Worm (Caenorhabditis elegans) whole organism, late embryonic: ENCODE measurements around the gene ogdh-2.

Experiments used
- C08G9.2 ChIP-seq: sonication (generic microtip); optimal IDR thresholded peaks from 2 replicates; lab custom pipeline; 2016; ENCODE audit warnings: mild to moderate bottlenecking, missing genetic modification characterization, moderate library complexity, missing compliant biosample characterization
- F13H6.1 ChIP-seq: sonication (generic microtip); optimal IDR thresholded peaks from 2 replicates; lab custom pipeline; 2016; ENCODE audit warnings: missing genetic modification characterization, missing compliant biosample characterization
- K02D7.2 ChIP-seq: sonication (generic microtip); optimal IDR thresholded peaks from 2 replicates; lab custom pipeline; 2017; ENCODE audit warnings: mild to moderate bottlenecking, missing genetic modification characterization, missing compliant biosample characterization
- T23F11.4 ChIP-seq: fragments of 200-800 bp; sonication (Bioruptor generic); optimal IDR thresholded peaks from 2 replicates; lab custom pipeline; 2018; ENCODE audit warnings: mild to moderate bottlenecking, missing genetic modification characterization, missing compliant biosample characterization
- Y22D7AL.16 ChIP-seq: sonication (generic microtip); optimal IDR thresholded peaks from 2 replicates; lab custom pipeline; 2016; ENCODE audit warnings: missing genetic modification characterization, missing compliant biosample characterization
- ahr-1 ChIP-seq: sonication (generic microtip); optimal IDR thresholded peaks from 2 replicates; lab custom pipeline; 2016; ENCODE audit warnings: missing genetic modification characterization, missing compliant biosample characterization
- ceh-14 ChIP-seq: sonication (generic microtip); optimal IDR thresholded peaks from 2 replicates; lab custom pipeline; 2016; ENCODE audit warnings: missing genotype, missing genetic modification characterization, missing compliant biosample characterization
- dmd-4 ChIP-seq: sonication (generic microtip); optimal IDR thresholded peaks from 2 replicates; lab custom pipeline; 2016; ENCODE audit warnings: borderline replicate concordance, missing genetic modification characterization, missing compliant biosample characterization
- elt-2 ChIP-seq: sonication (generic microtip); optimal IDR thresholded peaks from 2 replicates; lab custom pipeline; 2016; ENCODE audit warnings: missing genetic modification reagents, missing genetic modification characterization, missing compliant biosample characterization
- elt-4 ChIP-seq: sonication (generic microtip); optimal IDR thresholded peaks from 2 replicates; lab custom pipeline; 2016; ENCODE audit warnings: missing genetic modification characterization, missing compliant biosample characterization
- ets-4 ChIP-seq: sonication (generic microtip); optimal IDR thresholded peaks from 2 replicates; lab custom pipeline; 2016; ENCODE audit warnings: missing genetic modification characterization, missing compliant biosample characterization
- eyg-1 ChIP-seq: sonication (generic microtip); optimal IDR thresholded peaks from 2 replicates; lab custom pipeline; 2016; ENCODE audit warnings: missing genotype, missing genetic modification characterization, missing compliant biosample characterization
- fkh-6 ChIP-seq: sonication (generic microtip); optimal IDR thresholded peaks from 2 replicates; lab custom pipeline; 2016; ENCODE audit warnings: missing genetic modification characterization, missing compliant biosample characterization
- hlh-13 ChIP-seq: fragments of 200-800 bp; sonication (Bioruptor generic); optimal IDR thresholded peaks from 2 replicates; lab custom pipeline; 2018; ENCODE audit warnings: mild to moderate bottlenecking, missing genetic modification characterization, missing compliant biosample characterization
- lim-6 ChIP-seq: sonication (generic microtip); optimal IDR thresholded peaks from 2 replicates; lab custom pipeline; 2016; ENCODE audit warnings: missing genetic modification characterization, missing compliant biosample characterization
- lin-11 ChIP-seq: fragments of 200-800 bp; sonication (Bioruptor generic); optimal IDR thresholded peaks from 2 replicates; lab custom pipeline; 2018; ENCODE audit warnings: mild to moderate bottlenecking, missing genetic modification characterization, missing compliant biosample characterization
- madf-2 ChIP-seq: sonication (generic microtip); optimal IDR thresholded peaks from 2 replicates; lab custom pipeline; 2017; ENCODE audit warnings: missing genetic modification characterization, missing compliant biosample characterization
- mec-3 ChIP-seq: sonication (generic microtip); optimal IDR thresholded peaks from 2 replicates; lab custom pipeline; 2016; ENCODE audit warnings: borderline replicate concordance, missing genetic modification characterization, missing compliant biosample characterization
- nfya-1 ChIP-seq: sonication (generic microtip); optimal IDR thresholded peaks from 2 replicates; lab custom pipeline; 2017; ENCODE audit warnings: missing genetic modification characterization, mild to moderate bottlenecking, missing compliant biosample characterization, antibody characterized with exemption, moderate library complexity
- nhr-11 ChIP-seq: fragments of 150-350 bp; optimal IDR thresholded peaks from 2 replicates; lab custom pipeline; 2014; ENCODE audit warnings: missing biosample characterization, missing genetic modification characterization
- npax-4 ChIP-seq: sonication (generic microtip); optimal IDR thresholded peaks from 2 replicates; lab custom pipeline; 2016; ENCODE audit warnings: missing genetic modification characterization, missing compliant biosample characterization
- odd-2 ChIP-seq: sonication (generic microtip); optimal IDR thresholded peaks from 2 replicates; lab custom pipeline; 2017; ENCODE audit warnings: antibody characterized with exemption, mild to moderate bottlenecking, missing genetic modification characterization, missing compliant biosample characterization
- pag-3 ChIP-seq: sonication (generic microtip); optimal IDR thresholded peaks from 2 replicates; lab custom pipeline; 2016; ENCODE audit warnings: missing compliant biosample characterization, missing genetic modification characterization, borderline replicate concordance
- pat-9 ChIP-seq: fragments of 200-800 bp; sonication (Bioruptor generic); optimal IDR thresholded peaks from 2 replicates; lab custom pipeline; 2018; ENCODE audit warnings: mild to moderate bottlenecking, missing genetic modification characterization, moderate library complexity, missing compliant biosample characterization
- pqm-1 ChIP-seq: sonication (generic microtip); optimal IDR thresholded peaks from 2 replicates; lab custom pipeline; 2016; ENCODE audit warnings: missing genetic modification characterization, missing compliant biosample characterization
- pros-1 ChIP-seq: fragments of 150-350 bp; optimal IDR thresholded peaks from 2 replicates; lab custom pipeline; 2014; ENCODE audit warnings: missing biosample characterization, missing genetic modification reagents, missing genetic modification characterization
- ref-2 ChIP-seq: sonication (generic microtip); optimal IDR thresholded peaks from 2 replicates; lab custom pipeline; 2016; ENCODE audit warnings: missing genetic modification characterization, missing compliant biosample characterization
- rnt-1 ChIP-seq: sonication (generic microtip); optimal IDR thresholded peaks from 2 replicates; lab custom pipeline; 2016; ENCODE audit warnings: missing genetic modification characterization, missing compliant biosample characterization
- sdc-2 ChIP-seq: sonication (generic microtip); optimal IDR thresholded peaks from 2 replicates; lab custom pipeline; 2016; ENCODE audit warnings: missing genotype, missing genetic modification characterization, missing compliant biosample characterization
- sox-4 ChIP-seq: sonication (generic microtip); optimal IDR thresholded peaks from 2 replicates; lab custom pipeline; 2017; ENCODE audit warnings: mild to moderate bottlenecking, missing genetic modification characterization, inconsistent platforms, missing compliant biosample characterization
- syd-9 ChIP-seq: sonication (generic microtip); optimal IDR thresholded peaks from 2 replicates; lab custom pipeline; 2016; ENCODE audit warnings: mild to moderate bottlenecking, missing genetic modification characterization, moderate library complexity, missing compliant biosample characterization
- tbx-2 ChIP-seq: sonication (generic microtip); optimal IDR thresholded peaks from 2 replicates; lab custom pipeline; 2016; ENCODE audit warnings: missing genetic modification characterization, missing compliant biosample characterization
- tbx-7 ChIP-seq: sonication (generic microtip); optimal IDR thresholded peaks from 2 replicates; lab custom pipeline; 2016; ENCODE audit warnings: missing genotype, missing genetic modification characterization, missing compliant biosample characterization
- ttx-3 ChIP-seq: sonication (generic microtip); optimal IDR thresholded peaks from 2 replicates; lab custom pipeline; 2016; ENCODE audit warnings: missing genetic modification reagents, missing genetic modification characterization, missing compliant biosample characterization
- unc-3 ChIP-seq, 2 experiments: fragments of 200-800 bp in 1 of 2; sonication (Bioruptor generic) in 1 of 2; sonication (generic microtip) in 1 of 2; conservative IDR thresholded peaks in 1 of 2; optimal IDR thresholded peaks in 1 of 2; 2 replicates each; pipeline versions ENCODE4 v1.3.6 to Lab custom; 2016 to 2022; ENCODE audit warnings: missing compliant biosample characterization in 2 of 2, missing genetic modification characterization in 2 of 2, missing genetic modification reagents in 1 of 2
- unc-42 ChIP-seq: sonication (generic microtip); optimal IDR thresholded peaks from 2 replicates; lab custom pipeline; 2016; ENCODE audit warnings: missing genotype, missing genetic modification characterization, missing compliant biosample characterization
- unc-55 ChIP-seq: sonication (generic microtip); optimal IDR thresholded peaks from 2 replicates; lab custom pipeline; 2017; ENCODE audit warnings: missing biosample characterization, missing genetic modification reagents, missing genetic modification characterization
- unc-86 ChIP-seq: sonication (generic microtip); optimal IDR thresholded peaks from 2 replicates; lab custom pipeline; 2016; ENCODE audit warnings: missing genetic modification characterization, missing compliant biosample characterization
- zip-5 ChIP-seq: sonication (generic microtip); optimal IDR thresholded peaks from 2 replicates; lab custom pipeline; 2016; ENCODE audit warnings: missing genetic modification characterization, missing compliant biosample characterization
- ztf-16 ChIP-seq: sonication (generic microtip); optimal IDR thresholded peaks from 2 replicates; lab custom pipeline; 2017; ENCODE audit warnings: missing genetic modification characterization, missing compliant biosample characterization

Gene ogdh-2

ce11 chrV:12167031-12167430 is 27.3 kb upstream of the ogdh-2 start:
- TF ChIP-seq dmd-4 (tag; lab: Kevin White, UChicago) (peak; percentile 9), mec-3 (tag; lab: Kevin White, UChicago) (peak; percentile 33), K02D7.2 (tag; lab: Kevin White, UChicago) (no peak), unc-3 (GFP tag; conservative IDR thresholded peaks at IDR 0.05; lab: Robert Waterston, UW) (no peak), unc-3 (tag; optimal IDR thresholded peaks at IDR 0.05; lab: Kevin White, UChicago) (no peak), unc-55 (GFP tag; lab: Kevin White, UChicago) (no peak), T23F11.4 (GFP tag; lab: Kevin White, UChicago) (no peak), C08G9.2 (tag; lab: Kevin White, UChicago) (peak; percentile 32), ets-4 (tag; lab: Kevin White, UChicago) (no peak), elt-4 (tag; lab: Kevin White, UChicago) (peak; percentile 18)

ce11 chrV:12167653-12168052 is 26.7 kb upstream of the ogdh-2 start, which contains the start of gene col-37:
Gene col-37 (minus strand): TSS chrV:12167753.
- TF ChIP-seq ref-2 (tag; lab: Kevin White, UChicago), result no peak
- TF ChIP-seq pat-9 (tag; lab: Kevin White, UChicago), result no peak
- no peak for TF ChIP-seq tbx-2
- no peak for TF ChIP-seq unc-86 (tag; lab: Kevin White, UChicago)
- TF ChIP-seq lim-6 (tag; lab: Kevin White, UChicago), result no peak
- TF ChIP-seq ets-4 (tag; lab: Kevin White, UChicago), result no peak
- no peak for TF ChIP-seq pqm-1 (tag; lab: Kevin White, UChicago)
- TF ChIP-seq odd-2 (tag; lab: Kevin White, UChicago), result no peak
- no peak for TF ChIP-seq ahr-1 (tag; lab: Kevin White, UChicago)
- TF ChIP-seq tbx-7, result no peak
- no peak for TF ChIP-seq rnt-1 (tag; lab: Kevin White, UChicago)
- no peak for TF ChIP-seq ttx-3 (tag; lab: Kevin White, UChicago)
- no peak for TF ChIP-seq madf-2 (tag; lab: Kevin White, UChicago)
- no peak for TF ChIP-seq eyg-1 (tag; lab: Kevin White, UChicago)
- TF ChIP-seq nfya-1 (tag; lab: Kevin White, UChicago), result no peak
- no peak for TF ChIP-seq unc-42 (tag; lab: Kevin White, UChicago)
- TF ChIP-seq npax-4, result no peak

ce11 chrV:12170114-12170513 is 24.2 kb upstream of the ogdh-2 start, which contains the start of gene ZK863.1:
Gene ZK863.1 (minus strand): TSS chrV:12170214.
- TF ChIP-seq lin-11 (tag; lab: Kevin White, UChicago) (no peak), elt-2 (tag; lab: Kevin White, UChicago) (no peak), pag-3 (no peak), pqm-1 (tag; lab: Kevin White, UChicago) (no peak), tbx-7 (no peak), eyg-1 (tag; lab: Kevin White, UChicago) (no peak), nfya-1 (tag; lab: Kevin White, UChicago) (no peak), pros-1 (no peak), ets-4 (tag; lab: Kevin White, UChicago) (no peak), npax-4 (no peak), ttx-3 (tag; lab: Kevin White, UChicago) (no peak), ztf-16 (tag; lab: Kevin White, UChicago) (no peak), tbx-2 (no peak), madf-2 (tag; lab: Kevin White, UChicago) (no peak), fkh-6 (tag; lab: Kevin White, UChicago) (no peak), sdc-2 (no peak), mec-3 (tag; lab: Kevin White, UChicago) (no peak), sox-4 (tag; lab: Kevin White, UChicago) (no peak), lim-6 (tag; lab: Kevin White, UChicago) (no peak), unc-86 (tag; lab: Kevin White, UChicago) (no peak)

ce11 chrV:12179338-12179737 is 15.0 kb upstream of the ogdh-2 start, which contains the start of gene clec-224:
Gene clec-224 (minus strand): TSS chrV:12179438.
- no peak for TF ChIP-seq dmd-4 (tag; lab: Kevin White, UChicago)
- no peak for TF ChIP-seq Y22D7AL.16 (tag; lab: Kevin White, UChicago)
- TF ChIP-seq F13H6.1 (tag; lab: Kevin White, UChicago), result no peak
- no peak for TF ChIP-seq ceh-14
- TF ChIP-seq hlh-13 (GFP tag; lab: Kevin White, UChicago), result no peak
- no peak for TF ChIP-seq pag-3
- no peak for TF ChIP-seq zip-5
- no peak for TF ChIP-seq nhr-11 (tag; lab: Kevin White, UChicago)
- TF ChIP-seq syd-9 (tag; lab: Kevin White, UChicago), result no peak
- no peak for TF ChIP-seq lim-6 (tag; lab: Kevin White, UChicago)
- no peak for TF ChIP-seq odd-2 (tag; lab: Kevin White, UChicago)
